Worm (Caenorhabditis elegans) whole organism, late embryonic: ENCODE results near the gene F56C4.4.

ENCODE experiments used
- C08G9.2 ChIP-seq: sonication (generic microtip); optimal IDR thresholded peaks from 2 replicates; lab custom pipeline; 2016; ENCODE audit warnings: mild to moderate bottlenecking, missing genetic modification characterization, moderate library complexity, missing compliant biosample characterization
- F13H6.1 ChIP-seq: sonication (generic microtip); optimal IDR thresholded peaks from 2 replicates; lab custom pipeline; 2016; ENCODE audit warnings: missing genetic modification characterization, missing compliant biosample characterization
- K02D7.2 ChIP-seq: sonication (generic microtip); optimal IDR thresholded peaks from 2 replicates; lab custom pipeline; 2017; ENCODE audit warnings: mild to moderate bottlenecking, missing genetic modification characterization, missing compliant biosample characterization
- K09A11.1 ChIP-seq: sonication (generic microtip); optimal IDR thresholded peaks from 2 replicates; lab custom pipeline; 2017; ENCODE audit warnings: antibody characterized with exemption, mild to moderate bottlenecking, missing genetic modification characterization, missing compliant biosample characterization; ENCODE audit not compliant: insufficient read depth
- T23F11.4 ChIP-seq: fragments of 200-800 bp; sonication (Bioruptor generic); optimal IDR thresholded peaks from 2 replicates; lab custom pipeline; 2018; ENCODE audit warnings: mild to moderate bottlenecking, missing genetic modification characterization, missing compliant biosample characterization
- Y22D7AL.16 ChIP-seq: sonication (generic microtip); optimal IDR thresholded peaks from 2 replicates; lab custom pipeline; 2016; ENCODE audit warnings: missing genetic modification characterization, missing compliant biosample characterization
- ahr-1 ChIP-seq: sonication (generic microtip); optimal IDR thresholded peaks from 2 replicates; lab custom pipeline; 2016; ENCODE audit warnings: missing genetic modification characterization, missing compliant biosample characterization
- ceh-14 ChIP-seq: sonication (generic microtip); optimal IDR thresholded peaks from 2 replicates; lab custom pipeline; 2016; ENCODE audit warnings: missing genotype, missing genetic modification characterization, missing compliant biosample characterization
- ceh-19 ChIP-seq: fragments of 200-800 bp; sonication (Bioruptor generic); optimal IDR thresholded peaks from 2 replicates; lab custom pipeline; 2018; ENCODE audit warnings: mild to moderate bottlenecking, missing genetic modification characterization, missing compliant biosample characterization
- ceh-2 ChIP-seq: sonication (generic microtip); optimal IDR thresholded peaks from 2 replicates; lab custom pipeline; 2016; ENCODE audit warnings: missing genotype, missing genetic modification characterization, missing compliant biosample characterization
- ceh-22 ChIP-seq: sonication (generic microtip); optimal IDR thresholded peaks from 2 replicates; lab custom pipeline; 2017; ENCODE audit warnings: missing biosample characterization, missing genetic modification characterization
- ceh-34 ChIP-seq: sonication (generic microtip); optimal IDR thresholded peaks from 2 replicates; lab custom pipeline; 2016; ENCODE audit warnings: mild to moderate bottlenecking, missing genetic modification characterization, missing compliant biosample characterization
- ceh-6 ChIP-seq: fragments of 200-800 bp; sonication (Bioruptor generic); optimal IDR thresholded peaks from 2 replicates; lab custom pipeline; 2018; ENCODE audit warnings: mild to moderate bottlenecking, missing genetic modification characterization, missing compliant biosample characterization
- che-1 ChIP-seq: sonication (generic microtip); optimal IDR thresholded peaks from 2 replicates; lab custom pipeline; 2016; ENCODE audit warnings: mild to moderate bottlenecking, missing genetic modification characterization, missing compliant biosample characterization
- dmd-4 ChIP-seq: sonication (generic microtip); optimal IDR thresholded peaks from 2 replicates; lab custom pipeline; 2016; ENCODE audit warnings: borderline replicate concordance, missing genetic modification characterization, missing compliant biosample characterization
- elt-4 ChIP-seq: sonication (generic microtip); optimal IDR thresholded peaks from 2 replicates; lab custom pipeline; 2016; ENCODE audit warnings: missing genetic modification characterization, missing compliant biosample characterization
- ets-4 ChIP-seq: sonication (generic microtip); optimal IDR thresholded peaks from 2 replicates; lab custom pipeline; 2016; ENCODE audit warnings: missing genetic modification characterization, missing compliant biosample characterization
- fax-1 ChIP-seq: sonication (generic microtip); optimal IDR thresholded peaks from 2 replicates; lab custom pipeline; 2016; ENCODE audit warnings: missing genotype, missing genetic modification characterization, missing compliant biosample characterization
- fkh-6 ChIP-seq: sonication (generic microtip); optimal IDR thresholded peaks from 2 replicates; lab custom pipeline; 2016; ENCODE audit warnings: missing genetic modification characterization, missing compliant biosample characterization
- hlh-13 ChIP-seq: fragments of 200-800 bp; sonication (Bioruptor generic); optimal IDR thresholded peaks from 2 replicates; lab custom pipeline; 2018; ENCODE audit warnings: mild to moderate bottlenecking, missing genetic modification characterization, missing compliant biosample characterization
- hlh-15 ChIP-seq: sonication (generic microtip); optimal IDR thresholded peaks from 2 replicates; lab custom pipeline; 2016; ENCODE audit warnings: missing genetic modification characterization, missing compliant biosample characterization
- hlh-8 ChIP-seq: sonication (generic microtip); optimal IDR thresholded peaks from 2 replicates; lab custom pipeline; 2016; ENCODE audit warnings: missing genotype, missing genetic modification characterization, missing compliant biosample characterization
- mec-3 ChIP-seq: sonication (generic microtip); optimal IDR thresholded peaks from 2 replicates; lab custom pipeline; 2016; ENCODE audit warnings: borderline replicate concordance, missing genetic modification characterization, missing compliant biosample characterization
- nfya-1 ChIP-seq: sonication (generic microtip); optimal IDR thresholded peaks from 2 replicates; lab custom pipeline; 2017; ENCODE audit warnings: missing genetic modification characterization, mild to moderate bottlenecking, missing compliant biosample characterization, antibody characterized with exemption, moderate library complexity
- nhr-11 ChIP-seq: fragments of 150-350 bp; optimal IDR thresholded peaks from 2 replicates; lab custom pipeline; 2014; ENCODE audit warnings: missing biosample characterization, missing genetic modification characterization
- nhr-232 ChIP-seq: sonication (generic microtip); optimal IDR thresholded peaks from 2 replicates; lab custom pipeline; 2016; ENCODE audit warnings: missing genetic modification characterization, missing compliant biosample characterization
- pat-9 ChIP-seq: fragments of 200-800 bp; sonication (Bioruptor generic); optimal IDR thresholded peaks from 2 replicates; lab custom pipeline; 2018; ENCODE audit warnings: mild to moderate bottlenecking, missing genetic modification characterization, moderate library complexity, missing compliant biosample characterization
- pha-2 ChIP-seq: sonication (generic microtip); optimal IDR thresholded peaks from 2 replicates; lab custom pipeline; 2017; ENCODE audit warnings: mild to moderate bottlenecking, missing genetic modification characterization, missing compliant biosample characterization
- pros-1 ChIP-seq: fragments of 150-350 bp; optimal IDR thresholded peaks from 2 replicates; lab custom pipeline; 2014; ENCODE audit warnings: missing biosample characterization, missing genetic modification reagents, missing genetic modification characterization
- sdc-2 ChIP-seq: sonication (generic microtip); optimal IDR thresholded peaks from 2 replicates; lab custom pipeline; 2016; ENCODE audit warnings: missing genotype, missing genetic modification characterization, missing compliant biosample characterization
- sox-2 ChIP-seq: fragments of 200-800 bp; sonication (Bioruptor generic); IDR thresholded peaks from 2 replicates; pipeline ENCODE4 v1.3.6; 2022; ENCODE audit warnings: missing genetic modification reagents, missing genetic modification characterization, missing compliant biosample characterization
- syd-9 ChIP-seq: sonication (generic microtip); optimal IDR thresholded peaks from 2 replicates; lab custom pipeline; 2016; ENCODE audit warnings: mild to moderate bottlenecking, missing genetic modification characterization, moderate library complexity, missing compliant biosample characterization
- tbx-2 ChIP-seq: sonication (generic microtip); optimal IDR thresholded peaks from 2 replicates; lab custom pipeline; 2016; ENCODE audit warnings: missing genetic modification characterization, missing compliant biosample characterization
- tbx-7 ChIP-seq: sonication (generic microtip); optimal IDR thresholded peaks from 2 replicates; lab custom pipeline; 2016; ENCODE audit warnings: missing genotype, missing genetic modification characterization, missing compliant biosample characterization
- ttx-3 ChIP-seq: sonication (generic microtip); optimal IDR thresholded peaks from 2 replicates; lab custom pipeline; 2016; ENCODE audit warnings: missing genetic modification reagents, missing genetic modification characterization, missing compliant biosample characterization
- unc-3 ChIP-seq, 2 experiments: fragments of 200-800 bp in 1 of 2; sonication (Bioruptor generic) in 1 of 2; sonication (generic microtip) in 1 of 2; conservative IDR thresholded peaks in 1 of 2; optimal IDR thresholded peaks in 1 of 2; 2 replicates each; pipeline versions ENCODE4 v1.3.6 to Lab custom; 2016 to 2022; ENCODE audit warnings: missing compliant biosample characterization in 2 of 2, missing genetic modification characterization in 2 of 2, missing genetic modification reagents in 1 of 2

F56C4.4 gene

ce11 chrIV:10628724-10629123 is 2.3 kb downstream of the F56C4.4 start, which contains the start of gene R09H10.5:
TSS of gene R09H10.5 (minus strand) at chrIV:10628829.
- TF ChIP-seq hlh-13 (GFP tag; lab: Kevin White, UChicago): no peak
- no peak for TF ChIP-seq nhr-232
- TF ChIP-seq F13H6.1 (tag; lab: Kevin White, UChicago): no peak
- no peak for TF ChIP-seq fax-1 (tag; lab: Kevin White, UChicago)
- no peak for TF ChIP-seq T23F11.4 (GFP tag; lab: Kevin White, UChicago)
- TF ChIP-seq tbx-2 (tag; lab: Kevin White, UChicago): no peak
- no peak for TF ChIP-seq mec-3 (tag; lab: Kevin White, UChicago)
- TF ChIP-seq hlh-15 (tag; lab: Kevin White, UChicago): no peak
- no peak for TF ChIP-seq syd-9 (tag; lab: Kevin White, UChicago)
- no peak for TF ChIP-seq K02D7.2 (tag; lab: Kevin White, UChicago)
- no peak for TF ChIP-seq pha-2 (tag; lab: Kevin White, UChicago)
- TF ChIP-seq sdc-2 (tag; lab: Kevin White, UChicago): no peak
- TF ChIP-seq pat-9 (tag; lab: Kevin White, UChicago): no peak
- TF ChIP-seq ceh-2 (tag; lab: Kevin White, UChicago): no peak
- no peak for TF ChIP-seq che-1
- TF ChIP-seq ets-4 (tag; lab: Kevin White, UChicago): no peak

ce11 chrIV:10620811-10621210 is 10.3 kb downstream of the F56C4.4 start, which contains the start of gene R09H10.7:
TSS of gene R09H10.7 (plus strand) at chrIV:10621111.
- TF ChIP-seq ceh-19 (GFP tag; lab: Kevin White, UChicago) (no peak), pat-9 (tag; lab: Kevin White, UChicago) (no peak), K09A11.1 (tag; lab: Kevin White, UChicago) (no peak), unc-3 (GFP tag; conservative IDR thresholded peaks at IDR 0.05; lab: Robert Waterston, UW) (no peak), unc-3 (tag; optimal IDR thresholded peaks at IDR 0.05; lab: Kevin White, UChicago) (no peak), dmd-4 (tag; lab: Kevin White, UChicago) (no peak), K02D7.2 (tag; lab: Kevin White, UChicago) (no peak), pros-1 (tag; lab: Kevin White, UChicago) (no peak), nfya-1 (no peak)

- TF ChIP-seq sox-2 (GFP tag; lab: Robert Waterston, UW) (no peak), tbx-7 (no peak), mec-3 (tag; lab: Kevin White, UChicago) (no peak), ttx-3 (tag; lab: Kevin White, UChicago) (no peak), ceh-14 (tag; lab: Kevin White, UChicago) (no peak), ceh-34 (tag; lab: Kevin White, UChicago) (no peak), ceh-22 (tag; lab: Kevin White, UChicago) (no peak)
These were observed 14.0 kb downstream of the F56C4.4 start for ce11 chrIV:10617099-10617498.

ce11 chrIV:10616366-10616765 is 14.7 kb downstream of the F56C4.4 start:
- no peak for TF ChIP-seq hlh-8 (tag; lab: Kevin White, UChicago)
- TF ChIP-seq Y22D7AL.16 (tag; lab: Kevin White, UChicago): no peak
- no peak for TF ChIP-seq elt-4 (tag; lab: Kevin White, UChicago)
- TF ChIP-seq F13H6.1 (tag; lab: Kevin White, UChicago): no peak
- no peak for TF ChIP-seq ahr-1
- no peak for TF ChIP-seq fkh-6 (tag; lab: Kevin White, UChicago)
- no peak for TF ChIP-seq C08G9.2 (tag; lab: Kevin White, UChicago)
- TF ChIP-seq nhr-11: no peak
- no peak for TF ChIP-seq ceh-6
- TF ChIP-seq, all 69 proteins: peak for 0
